Fruit fly (Drosophila melanogaster) whole organism, adult: ENCODE measurements around the gene CG10375.

Experiments used
- CG11617 ChIP-seq: fragments of 200-800 bp; sonication (Bioruptor generic); optimal IDR thresholded peaks from 2 replicates; lab custom pipeline; 2017; ENCODE audit warnings: mild to moderate bottlenecking, missing biosample characterization, missing genetic modification reagents, missing genetic modification characterization
- CG12768 ChIP-seq: fragments of 200-800 bp; sonication (Bioruptor generic); optimal IDR thresholded peaks from 2 replicates; lab custom pipeline; 2017; ENCODE audit warnings: missing biosample characterization, missing genetic modification characterization, mild to moderate bottlenecking, moderate library complexity, missing genetic modification reagents
- CG14711 ChIP-seq: fragments of 200-800 bp; sonication (Bioruptor generic); optimal IDR thresholded peaks from 2 replicates; lab custom pipeline; 2018; ENCODE audit warnings: missing biosample characterization, mild to moderate bottlenecking, missing genetic modification characterization, moderate library complexity
- CG1620 ChIP-seq: fragments of 200-800 bp; sonication (Bioruptor generic); optimal IDR thresholded peaks from 2 replicates; lab custom pipeline; 2016; ENCODE audit warnings: missing biosample characterization, missing genetic modification characterization
- CG33017 ChIP-seq: fragments of 200-800 bp; sonication (Bioruptor generic); optimal IDR thresholded peaks from 2 replicates; lab custom pipeline; 2018; ENCODE audit warnings: missing biosample characterization, mild to moderate bottlenecking, missing genetic modification characterization, moderate library complexity
- CG5204 ChIP-seq: fragments of 200-800 bp; sonication (Bioruptor generic); optimal IDR thresholded peaks from 2 replicates; lab custom pipeline; 2016; ENCODE audit warnings: missing biosample characterization, missing genetic modification characterization
- CG7045 ChIP-seq: fragments of 200-800 bp; sonication (Bioruptor generic); optimal IDR thresholded peaks from 2 replicates; lab custom pipeline; 2017; ENCODE audit warnings: missing biosample characterization, mild to moderate bottlenecking, missing genetic modification characterization
- CG7101 ChIP-seq: fragments of 200-800 bp; sonication (Bioruptor generic); optimal IDR thresholded peaks from 2 replicates; lab custom pipeline; 2018; ENCODE audit warnings: missing biosample characterization, mild to moderate bottlenecking, missing genetic modification characterization, moderate library complexity
- Clk ChIP-seq: fragments of 200-800 bp; sonication (Bioruptor generic); optimal IDR thresholded peaks from 2 replicates; lab custom pipeline; 2017; ENCODE audit warnings: missing biosample characterization, missing genetic modification characterization
- Crg-1 ChIP-seq: fragments of 200-800 bp; sonication (Bioruptor generic); optimal IDR thresholded peaks from 2 replicates; lab custom pipeline; 2016; ENCODE audit warnings: missing biosample characterization, missing genetic modification characterization
- Hr96 ChIP-seq: fragments of 200-800 bp; sonication (Bioruptor generic); optimal IDR thresholded peaks from 2 replicates; lab custom pipeline; 2016; ENCODE audit warnings: missing biosample characterization, missing genetic modification characterization
- Mnt ChIP-seq: fragments of 200-800 bp; sonication (Bioruptor generic); optimal IDR thresholded peaks from 2 replicates; lab custom pipeline; 2016; ENCODE audit warnings: missing biosample characterization, mild to moderate bottlenecking, missing genetic modification characterization
- bab1 ChIP-seq: fragments of 200-800 bp; sonication (Bioruptor generic); optimal IDR thresholded peaks from 3 replicates; lab custom pipeline; 2019; ENCODE audit warnings: missing biosample characterization, mild to moderate bottlenecking, missing genetic modification characterization, moderate library complexity
- cic ChIP-seq: fragments of 200-800 bp; sonication (Bioruptor generic); optimal IDR thresholded peaks from 2 replicates; lab custom pipeline; 2017; ENCODE audit warnings: missing biosample characterization, mild to moderate bottlenecking, missing genetic modification characterization, moderate library complexity
- cnc ChIP-seq, 2 experiments: fragments of >200 bp; optimal IDR thresholded peaks; 2 replicates each; lab custom pipeline; 2017
- kay ChIP-seq: fragments of 200-800 bp; sonication (Bioruptor generic); peaks from one replicate; lab custom pipeline; 2016; ENCODE audit warnings: missing biosample characterization, missing genetic modification characterization, borderline replicate concordance
- ovo ChIP-seq: fragments of 200-800 bp; sonication (Bioruptor generic); optimal IDR thresholded peaks from 2 replicates; lab custom pipeline; 2016; ENCODE audit warnings: missing biosample characterization, missing genetic modification characterization
- pad ChIP-seq: fragments of 200-800 bp; sonication (Bioruptor generic); optimal IDR thresholded peaks from 3 replicates; lab custom pipeline; 2017; ENCODE audit warnings: missing biosample characterization, missing genetic modification characterization, mild to moderate bottlenecking, moderate library complexity, missing genetic modification reagents
- tj ChIP-seq: fragments of 200-800 bp; sonication (Bioruptor generic); optimal IDR thresholded peaks from 3 replicates; lab custom pipeline; 2017; ENCODE audit warnings: missing biosample characterization, mild to moderate bottlenecking, missing genetic modification characterization, moderate library complexity
- toe ChIP-seq: fragments of 200-800 bp; sonication (Bioruptor generic); optimal IDR thresholded peaks from 2 replicates; lab custom pipeline; 2016; ENCODE audit warnings: missing biosample characterization, missing genetic modification characterization

CG10375 gene

DNA sequence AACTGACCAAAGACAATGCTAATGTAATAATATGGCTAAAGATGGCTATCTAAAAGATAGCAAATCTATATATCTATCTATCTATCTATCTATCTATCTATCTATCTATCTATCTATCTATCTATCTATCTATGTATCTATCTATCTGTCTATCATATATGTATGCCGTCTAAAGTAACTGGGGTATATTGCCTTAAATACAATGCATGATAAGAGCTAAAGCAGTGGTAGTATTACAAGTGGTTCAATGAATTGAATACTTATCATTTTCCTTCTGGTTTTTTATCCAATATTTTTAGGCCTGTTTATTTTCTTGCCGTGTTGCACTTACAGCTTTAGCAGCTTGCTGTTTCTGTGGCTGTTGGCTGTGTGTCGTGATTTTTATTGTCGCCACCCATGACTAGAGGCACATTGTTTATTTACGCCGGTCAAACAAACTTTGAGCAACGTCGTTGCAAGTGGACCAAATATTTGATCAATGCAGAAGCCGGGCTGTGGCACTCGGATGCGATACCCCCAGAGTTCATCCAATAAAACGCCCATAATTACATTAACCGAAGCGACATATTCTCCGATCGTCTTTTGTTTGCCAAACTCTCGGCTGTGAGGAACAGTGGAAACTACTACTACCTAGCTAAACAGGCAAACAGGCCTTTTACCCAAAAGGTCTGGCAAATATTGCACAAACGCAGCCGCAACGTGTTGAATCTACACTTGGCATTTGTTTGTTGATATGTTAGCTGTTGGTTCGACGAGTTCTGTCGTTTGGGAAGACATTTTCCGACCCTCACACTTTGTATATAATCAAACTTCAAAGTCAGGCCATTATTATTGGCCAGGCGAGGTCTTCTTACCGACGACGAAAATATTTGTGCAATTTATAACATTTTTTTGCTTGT is 29.6 kb upstream of the CG10375 start:
- no peak for TF ChIP-seq kay
- TF ChIP-seq CG7045 (GFP tag; lab: Kevin White, UChicago) = no peak
- TF ChIP-seq bab1 (GFP tag; lab: Kevin White, UChicago) = no peak

DNA sequence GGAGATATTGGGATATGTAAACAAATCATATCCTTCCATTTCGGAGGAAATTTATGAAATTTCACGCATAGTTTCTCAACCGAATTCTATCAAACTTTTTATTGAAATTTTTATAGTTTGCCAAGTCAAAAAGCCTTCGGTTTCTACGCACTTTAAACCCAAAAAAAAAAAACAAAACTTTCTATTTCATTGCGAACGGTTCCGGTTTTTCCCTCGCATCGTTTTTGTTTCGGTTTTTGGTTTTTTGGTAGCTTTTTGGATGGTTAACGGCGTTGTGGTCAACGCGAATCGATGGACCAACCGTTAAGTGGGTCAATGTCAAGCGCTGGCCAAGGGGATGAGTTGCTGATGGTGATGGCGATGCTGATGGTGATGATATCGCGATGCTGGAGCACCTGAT is 26.5 kb upstream of the CG10375 start:
- TF ChIP-seq CG14711 (tag; lab: Kevin White, UChicago) = no peak
- no peak for TF ChIP-seq CG33017 (tag; lab: Kevin White, UChicago)
- no peak for TF ChIP-seq Crg-1 (GFP tag; lab: Kevin White, UChicago)
- no peak for TF ChIP-seq cnc (optimal IDR thresholded peaks at IDR 0.05; lab: Kevin White, UChicago)
- TF ChIP-seq ovo (GFP tag; lab: Kevin White, UChicago) = no peak
- no peak for TF ChIP-seq CG7045 (GFP tag; lab: Kevin White, UChicago)
- TF ChIP-seq bab1 (GFP tag; lab: Kevin White, UChicago) = no peak
- TF ChIP-seq tj (GFP tag; lab: Kevin White, UChicago) = no peak
- TF ChIP-seq CG5204 (GFP tag; lab: Kevin White, UChicago) = no peak
- no peak for TF ChIP-seq toe (GFP tag; lab: Kevin White, UChicago)
- TF ChIP-seq cic (GFP tag; lab: Kevin White, UChicago) = no peak
- TF ChIP-seq CG1620 (GFP tag; lab: Kevin White, UChicago) = no peak
- no peak for TF ChIP-seq pad
- TF ChIP-seq Mnt = no peak
- no peak for TF ChIP-seq CG11617
- TF ChIP-seq kay = no peak
- TF ChIP-seq Clk (GFP tag; lab: Kevin White, UChicago) = no peak
- TF ChIP-seq CG12768 (GFP tag; lab: Kevin White, UChicago) = no peak

DNA sequence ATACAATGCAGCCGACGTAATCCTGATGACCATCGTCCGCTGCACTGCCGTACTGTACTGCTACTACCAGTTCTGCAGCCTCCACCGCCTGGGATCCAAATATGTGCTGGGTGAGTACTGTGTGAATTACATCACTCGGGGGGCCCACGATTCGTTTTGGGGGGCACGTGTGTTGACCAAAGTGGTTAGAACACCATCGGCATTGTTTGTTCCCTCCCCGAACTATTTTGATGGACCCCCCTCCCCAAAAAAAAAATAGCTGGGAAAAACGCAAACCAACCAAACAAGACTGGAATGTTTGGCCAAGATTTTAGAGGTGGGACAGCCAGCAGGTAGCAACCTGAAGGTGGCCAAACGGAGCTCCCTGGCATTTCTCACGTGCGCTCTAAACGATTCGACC is 20.1 kb upstream of the CG10375 start:
- TF ChIP-seq CG1620 (GFP tag; lab: Kevin White, UChicago) (no peak), CG33017 (tag; lab: Kevin White, UChicago) (no peak), bab1 (GFP tag; lab: Kevin White, UChicago) (no peak), Mnt (no peak), kay (no peak), CG12768 (GFP tag; lab: Kevin White, UChicago) (no peak), CG5204 (GFP tag; lab: Kevin White, UChicago) (no peak), CG7045 (GFP tag; lab: Kevin White, UChicago) (no peak), CG7101 (no peak), toe (GFP tag; lab: Kevin White, UChicago) (no peak), Crg-1 (GFP tag; lab: Kevin White, UChicago) (no peak), tj (GFP tag; lab: Kevin White, UChicago) (no peak), CG11617 (no peak), ovo (GFP tag; lab: Kevin White, UChicago) (no peak), Clk (GFP tag; lab: Kevin White, UChicago) (no peak), Hr96 (GFP tag; lab: Kevin White, UChicago) (no peak), cnc (optimal IDR thresholded peaks at IDR 0.05; lab: Kevin White, UChicago) (no peak), cic (GFP tag; lab: Kevin White, UChicago) (no peak)

DNA sequence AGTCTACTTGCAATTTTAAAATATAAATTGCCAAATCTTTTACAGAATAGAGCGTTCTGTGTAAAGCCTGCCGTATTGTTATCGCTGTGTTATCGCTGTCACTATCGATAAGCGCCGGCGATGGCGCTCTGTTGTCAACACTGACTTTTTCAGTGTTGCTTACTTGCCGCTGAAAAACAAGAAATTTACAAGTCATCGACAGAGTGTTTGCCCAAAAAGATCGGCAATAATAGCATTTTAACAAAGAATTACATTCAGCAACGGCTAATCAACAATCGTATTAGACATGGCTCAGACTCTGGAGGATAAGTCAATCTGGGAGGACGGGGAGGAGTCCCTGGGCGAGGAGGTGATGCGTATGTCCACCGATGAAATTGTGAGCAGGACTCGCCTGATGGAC is 14.8 kb upstream of the CG10375 start, which contains the start of the genes RanBP3 and Rpt5:
Gene RanBP3, minus strand, starts transcription at position 107 of the 400 bp plus-strand sequence.
Gene Rpt5, plus strand, starts transcription at position 149 of the 400 bp plus-strand sequence.
- TF ChIP-seq CG11617 (peak; percentile 70), CG7101 (peak; percentile 80), Hr96 (GFP tag; lab: Kevin White, UChicago) (no peak), pad (peak; percentile 77), CG33017 (tag; lab: Kevin White, UChicago) (peak; percentile 59), cnc (optimal IDR thresholded peaks at IDR 0.05; lab: Kevin White, UChicago) (peak; percentile 56 to 92), toe (GFP tag; lab: Kevin White, UChicago) (peak; percentile 26), CG1620 (GFP tag; lab: Kevin White, UChicago) (peak; percentile 82), ovo (GFP tag; lab: Kevin White, UChicago) (peak; percentile 12), CG12768 (GFP tag; lab: Kevin White, UChicago) (peak; percentile 86), tj (GFP tag; lab: Kevin White, UChicago) (no peak), Mnt (peak; percentile 68), CG7045 (GFP tag; lab: Kevin White, UChicago) (peak; percentile 55), kay (no peak), Clk (GFP tag; lab: Kevin White, UChicago) (peak; percentile 40), CG14711 (tag; lab: Kevin White, UChicago) (peak; percentile 75), bab1 (GFP tag; lab: Kevin White, UChicago) (peak; percentile 67), cic (GFP tag; lab: Kevin White, UChicago) (peak; percentile 37), CG5204 (GFP tag; lab: Kevin White, UChicago) (no peak), Crg-1 (GFP tag; lab: Kevin White, UChicago) (peak; percentile 81)

DNA sequence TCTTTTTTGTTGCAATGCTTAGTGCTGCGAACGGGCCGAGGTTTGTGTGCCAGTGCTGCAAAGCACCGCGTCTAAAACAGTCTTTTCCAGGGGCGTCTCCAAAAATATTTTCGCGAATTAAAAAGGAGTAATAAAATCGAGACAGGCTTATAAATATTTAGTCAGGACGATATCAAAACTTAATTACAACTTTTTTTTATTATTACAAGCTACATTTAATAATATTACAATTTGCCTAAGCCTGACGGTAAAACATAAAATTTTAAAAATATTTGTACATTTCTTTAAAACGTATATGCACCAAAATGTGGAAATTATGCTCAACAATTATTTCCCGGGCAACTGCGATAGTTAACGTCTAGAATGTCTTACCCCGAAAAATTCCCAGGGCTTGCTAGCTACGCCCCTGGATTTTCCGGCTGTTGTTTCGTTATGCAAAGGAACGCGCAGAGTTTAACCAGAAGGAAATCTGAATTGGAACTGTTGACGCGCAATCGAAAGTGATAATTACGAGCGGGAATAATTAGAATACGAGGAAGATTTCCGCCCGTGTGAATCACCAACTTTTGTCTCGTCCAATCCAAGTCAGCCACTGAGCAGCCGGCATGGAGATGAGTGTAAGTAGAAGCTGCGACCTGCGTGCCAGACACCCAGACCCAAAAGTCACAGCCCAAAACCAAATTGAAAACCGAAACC is 9.5 kb upstream of the CG10375 start, which contains the start of the genes PTPMT1 and Hrd3:
Gene PTPMT1, plus strand, starts transcription at position 428 of the 696 bp plus-strand sequence.
Gene Hrd3, minus strand, starts transcription at position 646 of the 696 bp plus-strand sequence.
- TF ChIP-seq kay (no peak), tj (GFP tag; lab: Kevin White, UChicago) (peak; percentile 93), ovo (GFP tag; lab: Kevin White, UChicago) (peak; percentile 95), cnc (optimal IDR thresholded peaks at IDR 0.05; lab: Kevin White, UChicago) (no peak), pad (peak; percentile 95), bab1 (GFP tag; lab: Kevin White, UChicago) (peak; percentile 96), CG14711 (tag; lab: Kevin White, UChicago) (peak; percentile 94), CG11617 (peak; percentile 100), Crg-1 (GFP tag; lab: Kevin White, UChicago) (peak; percentile 98), cic (GFP tag; lab: Kevin White, UChicago) (peak; percentile 88), CG1620 (GFP tag; lab: Kevin White, UChicago) (peak; percentile 99), CG7101 (peak; percentile 98), toe (GFP tag; lab: Kevin White, UChicago) (peak; percentile 99), Mnt (peak; percentile 95), Clk (GFP tag; lab: Kevin White, UChicago) (peak; percentile 97), CG5204 (GFP tag; lab: Kevin White, UChicago) (peak; percentile 99), Hr96 (GFP tag; lab: Kevin White, UChicago) (peak; percentile 98), CG33017 (tag; lab: Kevin White, UChicago) (peak; percentile 97), CG7045 (GFP tag; lab: Kevin White, UChicago) (peak; percentile 99), CG12768 (GFP tag; lab: Kevin White, UChicago) (peak; percentile 99)
